Fruit fly (Drosophila melanogaster) whole organism, embryonic: ENCODE measurements around the gene CG2574.

Source experiments
- ATbp ChIP-seq: fragments of 200-800 bp; sonication (Bioruptor generic); optimal IDR thresholded peaks from 2 replicates; lab custom pipeline; 2017; ENCODE audit warnings: missing biosample characterization, mild to moderate bottlenecking, missing genetic modification characterization, missing genetic modification reagents
- Abd-B ChIP-seq: fragments of 200-800 bp; sonication (Bioruptor generic); optimal IDR thresholded peaks from 2 replicates; lab custom pipeline; 2018; ENCODE audit warnings: missing biosample characterization, mild to moderate bottlenecking, missing genetic modification characterization, moderate library complexity
- Antp ChIP-seq: fragments of 200-800 bp; sonication (Bioruptor generic); optimal IDR thresholded peaks from 3 replicates; lab custom pipeline; 2016; ENCODE audit warnings: missing biosample characterization, missing genetic modification characterization
- Asciz ChIP-seq: fragments of 200-800 bp; sonication (Bioruptor generic); optimal IDR thresholded peaks from 2 replicates; lab custom pipeline; 2017; ENCODE audit warnings: missing biosample characterization, mild to moderate bottlenecking, missing genetic modification characterization, missing genetic modification reagents
- Bdp1 ChIP-seq: fragments of 200-800 bp; sonication (Bioruptor generic); optimal IDR thresholded peaks from 3 replicates; lab custom pipeline; 2016; ENCODE audit warnings: missing biosample characterization, missing genetic modification characterization
- CG10366 ChIP-seq: fragments of 200-800 bp; sonication (Bioruptor generic); IDR thresholded peaks from 2 replicates; pipeline ENCODE4 v1.3.6; 2022; ENCODE audit warnings: missing biosample characterization, missing genetic modification characterization
- CG10431 ChIP-seq: fragments of 200-800 bp; sonication (Bioruptor generic); optimal IDR thresholded peaks from 3 replicates; lab custom pipeline; 2018; ENCODE audit warnings: missing biosample characterization, mild to moderate bottlenecking, missing genetic modification characterization
- CG10543 ChIP-seq: fragments of 200-800 bp; sonication (Bioruptor generic); optimal IDR thresholded peaks from 3 replicates; lab custom pipeline; 2017; ENCODE audit warnings: missing biosample characterization, mild to moderate bottlenecking, missing genetic modification characterization, moderate library complexity
- CG11398 ChIP-seq: fragments of 200-800 bp; sonication (Bioruptor generic); optimal IDR thresholded peaks from 2 replicates; lab custom pipeline; 2016; ENCODE audit warnings: missing biosample characterization, missing genetic modification characterization
- CG11456 ChIP-seq: fragments of 200-800 bp; sonication (Bioruptor generic); IDR thresholded peaks from 3 replicates; pipeline ENCODE4 v1.3.6; 2022; ENCODE audit warnings: missing biosample characterization, missing genetic modification characterization
- CG14014 ChIP-seq: fragments of 200-800 bp; sonication (Bioruptor generic); IDR thresholded peaks from 2 replicates; pipeline ENCODE4 v1.3.6; 2022; ENCODE audit warnings: missing biosample characterization, missing genetic modification characterization
- CG15601 ChIP-seq: fragments of 200-800 bp; sonication (Bioruptor generic); optimal IDR thresholded peaks from 3 replicates; lab custom pipeline; 2019; ENCODE audit warnings: missing biosample characterization, mild to moderate bottlenecking, missing genetic modification characterization, moderate library complexity
- CG17568 ChIP-seq: fragments of 200-800 bp; sonication (Bioruptor generic); optimal IDR thresholded peaks from 2 replicates; lab custom pipeline; 2018; ENCODE audit warnings: missing biosample characterization, mild to moderate bottlenecking, missing genetic modification characterization, moderate library complexity
- CG2712 ChIP-seq: fragments of 200-800 bp; optimal IDR thresholded peaks from 3 replicates; lab custom pipeline; 2019; ENCODE audit warnings: missing biosample characterization, mild to moderate bottlenecking, missing genetic modification characterization, moderate library complexity
- CG2875 ChIP-seq: fragments of 200-800 bp; sonication (Bioruptor generic); optimal IDR thresholded peaks from 2 replicates; lab custom pipeline; 2017; ENCODE audit warnings: missing biosample characterization, mild to moderate bottlenecking, missing genetic modification characterization, missing genetic modification reagents
- CG2889 ChIP-seq: fragments of 200-800 bp; sonication (Bioruptor generic); IDR thresholded peaks from 3 replicates; pipeline ENCODE4 v1.3.6; 2022; ENCODE audit warnings: missing biosample characterization, missing genetic modification characterization
- CG30431 ChIP-seq: fragments of 200-800 bp; sonication (Bioruptor generic); optimal IDR thresholded peaks from 2 replicates; lab custom pipeline; 2017; ENCODE audit warnings: missing biosample characterization, missing genetic modification characterization
- CG3065 ChIP-seq: fragments of 200-800 bp; sonication (Bioruptor generic); optimal IDR thresholded peaks from 2 replicates; lab custom pipeline; 2016; ENCODE audit warnings: missing biosample characterization, missing genetic modification characterization
- CG33557 ChIP-seq: fragments of 200-800 bp; sonication (Bioruptor generic); optimal IDR thresholded peaks from 2 replicates; lab custom pipeline; 2019; ENCODE audit warnings: missing biosample characterization, mild to moderate bottlenecking, missing genetic modification characterization, moderate library complexity
- CG5245 ChIP-seq: fragments of 200-800 bp; sonication (Bioruptor generic); optimal IDR thresholded peaks from 3 replicates; lab custom pipeline; 2016; ENCODE audit warnings: missing biosample characterization, missing genetic modification characterization
- CG6272 ChIP-seq: fragments of 200-800 bp; sonication (Bioruptor generic); IDR thresholded peaks from 2 replicates; pipeline ENCODE4 v1.3.6; 2022; ENCODE audit warnings: missing biosample characterization, missing genetic modification characterization
- CG6654 ChIP-seq: fragments of 200-800 bp; sonication (Bioruptor generic); optimal IDR thresholded peaks from 2 replicates; lab custom pipeline; 2017; ENCODE audit warnings: missing biosample characterization, mild to moderate bottlenecking, missing genetic modification characterization
- CG7987 ChIP-seq: fragments of 200-800 bp; sonication (Bioruptor generic); optimal IDR thresholded peaks from 2 replicates; lab custom pipeline; 2018; ENCODE audit warnings: missing biosample characterization, mild to moderate bottlenecking, missing genetic modification characterization, moderate library complexity
- ERR ChIP-seq: fragments of 200-800 bp; sonication (Bioruptor generic); optimal IDR thresholded peaks from 2 replicates; lab custom pipeline; 2016; ENCODE audit warnings: missing biosample characterization, missing genetic modification characterization
- Gsc ChIP-seq: fragments of 200-800 bp; sonication (Bioruptor generic); IDR thresholded peaks from 2 replicates; pipeline ENCODE4 v1.3.6; 2022; ENCODE audit warnings: missing biosample characterization, missing genetic modification characterization
- HLH3B ChIP-seq: fragments of 200-800 bp; sonication (Bioruptor generic); IDR thresholded peaks from 2 replicates; pipeline ENCODE4 v1.3.6; 2022; ENCODE audit warnings: missing biosample characterization, missing genetic modification characterization
- Hr3 ChIP-seq: fragments of 200-800 bp; sonication (Bioruptor generic); optimal IDR thresholded peaks from 3 replicates; lab custom pipeline; 2016; ENCODE audit warnings: missing biosample characterization, missing genetic modification characterization
- Lim3 ChIP-seq: fragments of 200-800 bp; sonication (Bioruptor generic); IDR thresholded peaks from 2 replicates; pipeline ENCODE4 v1.3.6; 2022; ENCODE audit warnings: missing biosample characterization, missing genetic modification characterization
- Lpt ChIP-seq: fragments of >200 bp; optimal IDR thresholded peaks from 2 replicates; lab custom pipeline; 2018; ENCODE audit warnings: missing biosample characterization, missing genetic modification characterization
- NFAT ChIP-seq: fragments of 200-800 bp; sonication (Bioruptor generic); IDR thresholded peaks from 2 replicates; pipeline ENCODE4 v1.3.6; 2022; ENCODE audit warnings: missing biosample characterization, missing genetic modification characterization
- Oli ChIP-seq: fragments of 200-800 bp; sonication (Bioruptor generic); optimal IDR thresholded peaks from 2 replicates; lab custom pipeline; 2018; ENCODE audit warnings: missing biosample characterization, mild to moderate bottlenecking, missing genetic modification characterization, moderate library complexity
- Rfx ChIP-seq: fragments of 200-800 bp; sonication (Bioruptor generic); IDR thresholded peaks from 2 replicates; pipeline ENCODE4 v1.3.6; 2022; ENCODE audit warnings: missing biosample characterization, missing genetic modification characterization
- Sin3A ChIP-seq: fragments of >200 bp; optimal IDR thresholded peaks from 2 replicates; lab custom pipeline; 2018
- TFAM ChIP-seq: fragments of 200-800 bp; sonication (Bioruptor generic); optimal IDR thresholded peaks from 2 replicates; lab custom pipeline; 2017; ENCODE audit warnings: missing biosample characterization, missing genetic modification characterization, inconsistent platforms
- YL-1 ChIP-seq: fragments of 200-800 bp; sonication (Bioruptor generic); optimal IDR thresholded peaks from 3 replicates; lab custom pipeline; 2017; ENCODE audit warnings: missing biosample characterization, mild to moderate bottlenecking, missing genetic modification characterization
- bsh ChIP-seq, 2 experiments: fragments of 200-800 bp; sonication (Bioruptor generic); optimal IDR thresholded peaks; 2 replicates each; lab custom pipeline; 2017 to 2018; ENCODE audit warnings: mild to moderate bottlenecking in 2 of 2, missing biosample characterization in 2 of 2, missing genetic modification characterization in 2 of 2, moderate library complexity in 1 of 2
- caup ChIP-seq: fragments of 200-800 bp; sonication (Bioruptor generic); optimal IDR thresholded peaks from 3 replicates; lab custom pipeline; 2017; ENCODE audit warnings: missing biosample characterization, mild to moderate bottlenecking, missing genetic modification characterization, moderate library complexity; ENCODE audit not compliant: severe bottlenecking
- dan ChIP-seq: fragments of 200-800 bp; sonication (Bioruptor generic); IDR thresholded peaks from 2 replicates; pipeline ENCODE4 v1.3.6; 2022; ENCODE audit warnings: missing biosample characterization, missing genetic modification characterization
- dmrt99B ChIP-seq: fragments of 200-800 bp; sonication (Bioruptor generic); optimal IDR thresholded peaks from 2 replicates; lab custom pipeline; 2018; ENCODE audit warnings: missing biosample characterization, mild to moderate bottlenecking, missing genetic modification characterization, moderate library complexity
- emc ChIP-seq: fragments of 200-800 bp; sonication (Bioruptor generic); optimal IDR thresholded peaks from 2 replicates; lab custom pipeline; 2016; ENCODE audit warnings: missing biosample characterization, missing genetic modification characterization
- gsb ChIP-seq: fragments of 200-800 bp; sonication (Bioruptor generic); IDR thresholded peaks from 2 replicates; pipeline ENCODE4 v1.3.6; 2022; ENCODE audit warnings: missing biosample characterization, missing genetic modification characterization
- lov ChIP-seq, 2 experiments: fragments of 200-800 bp in 1 of 2; fragments of >200 bp in 1 of 2; sonication (Bioruptor generic) in 1 of 2; IDR thresholded peaks in 1 of 2; optimal IDR thresholded peaks in 1 of 2; 2 replicates in 1 of 2; 3 replicates in 1 of 2; pipeline versions ENCODE4 v1.3.6 to Lab custom; 2017 to 2022; ENCODE audit warnings: missing biosample characterization in 1 of 2, missing genetic modification characterization in 1 of 2
- mam ChIP-seq: fragments of 200-800 bp; sonication (Bioruptor generic); optimal IDR thresholded peaks from 3 replicates; lab custom pipeline; 2016; ENCODE audit warnings: missing biosample characterization, missing genetic modification characterization
- nau ChIP-seq: fragments of 200-800 bp; sonication (Bioruptor generic); optimal IDR thresholded peaks from 3 replicates; lab custom pipeline; 2017; ENCODE audit warnings: missing biosample characterization, mild to moderate bottlenecking, missing genetic modification characterization, missing genetic modification reagents
- pfk ChIP-seq: fragments of 200-800 bp; sonication (Bioruptor generic); optimal IDR thresholded peaks from 2 replicates; lab custom pipeline; 2018; ENCODE audit warnings: missing biosample characterization, mild to moderate bottlenecking, missing genetic modification characterization, moderate library complexity
- sens ChIP-seq: fragments of 200-800 bp; sonication (Bioruptor generic); peaks from one replicate; lab custom pipeline; 2016; ENCODE audit warnings: missing biosample characterization, missing genetic modification characterization
- sens-2 ChIP-seq: fragments of 200-800 bp; sonication (Bioruptor generic); IDR thresholded peaks from 2 replicates; pipeline ENCODE4 v1.3.6; 2022; ENCODE audit warnings: missing biosample characterization, missing genetic modification characterization
- slp2 ChIP-seq: fragments of 200-800 bp; sonication (Bioruptor generic); optimal IDR thresholded peaks from 2 replicates; lab custom pipeline; 2016; ENCODE audit warnings: missing biosample characterization, missing genetic modification characterization
- tgo ChIP-seq: fragments of 200-800 bp; sonication (Bioruptor generic); IDR thresholded peaks from 3 replicates; pipeline ENCODE4 v1.3.6; 2022; ENCODE audit warnings: missing biosample characterization, missing genetic modification characterization
- twi ChIP-seq: fragments of 200-800 bp; optimal IDR thresholded peaks from 2 replicates; lab custom pipeline; 2019; ENCODE audit warnings: missing biosample characterization, mild to moderate bottlenecking, missing genetic modification characterization, moderate library complexity
- vfl ChIP-seq: fragments of 200-800 bp; sonication (Bioruptor generic); optimal IDR thresholded peaks from 2 replicates; lab custom pipeline; 2016; ENCODE audit warnings: missing biosample characterization, missing genetic modification characterization

The CG2574 gene

DNA sequence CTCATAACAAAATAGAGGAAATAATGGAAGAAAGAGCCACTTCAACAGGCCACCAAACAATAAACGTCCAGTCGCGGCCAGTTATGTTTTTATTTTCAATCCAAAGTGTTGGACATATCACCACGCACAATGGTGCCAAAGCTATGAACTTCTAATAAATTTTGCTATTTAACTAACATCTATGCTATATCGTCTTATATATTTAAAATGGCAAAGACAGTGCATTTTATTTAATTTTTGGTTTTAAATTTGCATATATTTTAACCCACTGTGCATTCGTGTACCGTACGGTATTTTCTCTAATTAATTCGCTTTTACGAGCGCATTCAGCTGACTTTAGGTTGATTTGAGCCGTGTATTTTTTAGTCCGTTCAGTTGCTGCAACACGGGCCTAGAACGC is 45.7 kb downstream of the CG2574 start, which contains the start of gene CG15927 (continued):
- peak; percentile 26 for TF ChIP-seq Hr3 (GFP tag; lab: Kevin White, UChicago)
- TF ChIP-seq twi (tag; lab: Kevin White, UChicago): no peak
- TF ChIP-seq YL-1 (GFP tag; lab: Kevin White, UChicago): no peak
- no peak for TF ChIP-seq Lpt (GFP tag; lab: Kevin White, UChicago)
- TF ChIP-seq Lim3 (GFP tag; lab: Robert Waterston, UW): no peak
- TF ChIP-seq CG10543 (GFP tag; lab: Kevin White, UChicago): no peak
- TF ChIP-seq HLH3B (GFP tag; lab: Robert Waterston, UW): peak; percentile 79
- no peak for TF ChIP-seq vfl (GFP tag; lab: Kevin White, UChicago)
- TF ChIP-seq slp2 (GFP tag; lab: Kevin White, UChicago): peak; percentile 41
- peak; percentile 76 for TF ChIP-seq ATbp (GFP tag; lab: Kevin White, UChicago)
- no peak for TF ChIP-seq NFAT (GFP tag; lab: Robert Waterston, UW)
- TF ChIP-seq bsh (GFP tag; optimal IDR thresholded peaks at IDR 0.05; lab: Kevin White, UChicago): peak in 1 of 2 experiments; percentile 82
- TF ChIP-seq CG6272 (GFP tag; lab: Robert Waterston, UW): no peak
- no peak for TF ChIP-seq CG10431 (GFP tag; lab: Kevin White, UChicago)
- no peak for TF ChIP-seq Sin3A (lab: Kevin White, UChicago)
- peak; percentile 22 for TF ChIP-seq CG17568 (GFP tag; lab: Kevin White, UChicago)
- TF ChIP-seq CG7987 (GFP tag; lab: Kevin White, UChicago): no peak
- TF ChIP-seq CG2712 (tag; lab: Kevin White, UChicago): no peak
- TF ChIP-seq CG2889 (GFP tag; lab: Robert Waterston, UW): no peak; the same call in 2 of the 3 replicates
- TF ChIP-seq nau: peak; percentile 11
- peak; percentile 69 for TF ChIP-seq CG10366 (GFP tag; lab: Robert Waterston, UW)
- no peak for TF ChIP-seq tgo (GFP tag; lab: Robert Waterston, UW)
- TF ChIP-seq ERR (GFP tag; lab: Kevin White, UChicago): peak; percentile 14
- TF ChIP-seq CG30431 (GFP tag; lab: Kevin White, UChicago): no peak
- TF ChIP-seq Oli (tag; lab: Kevin White, UChicago): peak; percentile 61
- no peak for TF ChIP-seq CG33557
- TF ChIP-seq Asciz: peak; percentile 54
- TF ChIP-seq CG11398 (GFP tag; lab: Kevin White, UChicago): no peak
- TF ChIP-seq sens-2 (GFP tag; lab: Robert Waterston, UW): peak; percentile 60; the same call in 1 of the 2 replicates
- peak; percentile 94 for TF ChIP-seq sens (GFP tag; lab: Kevin White, UChicago)
- no peak for TF ChIP-seq dan
- TF ChIP-seq dmrt99B (tag; lab: Kevin White, UChicago): peak; percentile 80
- TF ChIP-seq Rfx (GFP tag; lab: Robert Waterston, UW): no peak
- TF ChIP-seq CG2875 (GFP tag; lab: Kevin White, UChicago): peak; percentile 49
- no peak for TF ChIP-seq lov (optimal IDR thresholded peaks at IDR 0.05; lab: Kevin White, UChicago)
- 0 out of 3 replicates have a peak, but pooled peaks have one; percentile 17 for TF ChIP-seq lov (GFP tag; IDR thresholded peaks at IDR 0.05; lab: Robert Waterston, UW)
- TF ChIP-seq CG11456 (GFP tag; lab: Robert Waterston, UW): no peak
- TF ChIP-seq pfk: no peak
- peak; percentile 71 for TF ChIP-seq CG14014 (GFP tag; lab: Robert Waterston, UW)
- TF ChIP-seq emc (GFP tag; lab: Kevin White, UChicago): no peak
- TF ChIP-seq CG6654 (GFP tag; lab: Kevin White, UChicago): peak; percentile 16
- peak; percentile 40 for TF ChIP-seq mam (GFP tag; lab: Kevin White, UChicago)
- TF ChIP-seq CG3065: no peak
- TF ChIP-seq gsb: no peak
- TF ChIP-seq TFAM (GFP tag; lab: Kevin White, UChicago): no peak
- no peak for TF ChIP-seq Antp (GFP tag; lab: Kevin White, UChicago)
- TF ChIP-seq caup: peak; percentile 12
- TF ChIP-seq Gsc (GFP tag; lab: Robert Waterston, UW): no peak
- TF ChIP-seq CG15601 (tag; lab: Kevin White, UChicago): peak; percentile 79
- TF ChIP-seq Abd-B: peak; percentile 56
- no peak for TF ChIP-seq Bdp1 (GFP tag; lab: Kevin White, UChicago)
- peak; percentile 22 for TF ChIP-seq CG5245 (GFP tag; lab: Kevin White, UChicago)
